Worm (Caenorhabditis elegans): ENCODE data around the gene nhr-152.

Gene nhr-152

ce11 chrV:7686189-7686588 is at the start of gene nhr-152, which contains the start of gene nhr-94:
Gene nhr-152 (plus strand): TSS chrV:7686350.
Gene nhr-94 (minus strand): TSS chrV:7686335.
- TF ChIP-seq unc-62 (GFP tag; optimal IDR thresholded peaks at IDR 0.05) (no peak), nhr-67 (tag; optimal IDR thresholded peaks at IDR 0.05) (no peak), zag-1 (tag; optimal IDR thresholded peaks at IDR 0.05) (no peak), ceh-28 (tag; optimal IDR thresholded peaks at IDR 0.05) (no peak), nhr-23 (tag; optimal IDR thresholded peaks at IDR 0.05) (no peak), mml-1 (tag; optimal IDR thresholded peaks at IDR 0.05) (no peak), nhr-11 (tag; optimal IDR thresholded peaks at IDR 0.05) (no peak), nhr-77 (tag; optimal IDR thresholded peaks at IDR 0.05) (no peak), nfya-1 (tag; optimal IDR thresholded peaks at IDR 0.05; ENCODE audit: insufficient read depth) (peak; percentile 46), nhr-25 (tag; optimal IDR thresholded peaks at IDR 0.05) (peak; percentile 80), skn-1 (tag; optimal IDR thresholded peaks at IDR 0.05) (no peak), elt-1 (tag; optimal IDR thresholded peaks at IDR 0.05) (peak; percentile 97), ceh-82 (tag; optimal IDR thresholded peaks at IDR 0.05) (no peak)

DNA sequence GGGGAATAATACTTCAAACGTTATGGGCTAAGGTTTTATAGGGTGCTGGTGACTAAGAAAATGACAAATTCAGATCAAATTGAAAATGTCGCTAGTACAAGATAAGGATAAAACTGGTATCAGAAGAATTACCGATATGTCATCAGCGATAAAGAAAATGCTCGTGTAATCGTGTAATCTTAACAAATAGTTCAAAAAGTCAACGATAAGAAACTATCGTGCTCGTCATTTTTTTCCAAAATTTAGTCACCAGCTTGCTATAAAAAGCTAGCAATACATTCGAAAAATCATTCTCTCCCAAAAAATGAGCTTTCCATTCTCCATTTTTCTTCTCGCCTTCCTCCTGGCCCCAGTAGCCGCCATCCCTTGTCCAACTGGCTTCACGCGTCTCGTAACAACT is 48.3 kb upstream of the nhr-152 start, which contains the start of gene clec-45:
clec-45 (plus strand) TSS at position 301 of the 400 bp plus-strand sequence.
- TF ChIP-seq mdl-1 (tag; optimal IDR thresholded peaks at IDR 0.05) = no peak
- TF ChIP-seq egl-5 (tag; optimal IDR thresholded peaks at IDR 0.05) = no peak
- no peak for TF ChIP-seq nhr-12 (tag; optimal IDR thresholded peaks at IDR 0.05)
- TF ChIP-seq nhr-43 (tag; optimal IDR thresholded peaks at IDR 0.05; ENCODE audit: poor library complexity, severe bottlenecking) = no peak
- no peak for TF ChIP-seq egl-27 (tag; optimal IDR thresholded peaks at IDR 0.05)
- no peak for TF ChIP-seq elt-3 (tag; optimal IDR thresholded peaks at IDR 0.05)
- TF ChIP-seq eor-1 (tag; optimal IDR thresholded peaks at IDR 0.05) = no peak
- TF ChIP-seq nhr-76 (tag; optimal IDR thresholded peaks at IDR 0.05) = no peak
- no peak for TF ChIP-seq fos-1 (tag; optimal IDR thresholded peaks at IDR 0.05)
- no peak for TF ChIP-seq nhr-77 (tag; optimal IDR thresholded peaks at IDR 0.05)
- TF ChIP-seq nhr-237 (tag; optimal IDR thresholded peaks at IDR 0.05) = no peak
- no peak for TF ChIP-seq aly-2 (tag; optimal IDR thresholded peaks at IDR 0.05)
- no peak for TF ChIP-seq ceh-16 (tag; optimal IDR thresholded peaks at IDR 0.05)
- TF ChIP-seq tbx-2 (tag; optimal IDR thresholded peaks at IDR 0.05) = no peak
- no peak for TF ChIP-seq lin-15B (tag; optimal IDR thresholded peaks at IDR 0.05)
- TF ChIP-seq elt-1 (tag; optimal IDR thresholded peaks at IDR 0.05) = no peak
- no peak for TF ChIP-seq ZK546.5 (tag; optimal IDR thresholded peaks at IDR 0.05)

DNA sequence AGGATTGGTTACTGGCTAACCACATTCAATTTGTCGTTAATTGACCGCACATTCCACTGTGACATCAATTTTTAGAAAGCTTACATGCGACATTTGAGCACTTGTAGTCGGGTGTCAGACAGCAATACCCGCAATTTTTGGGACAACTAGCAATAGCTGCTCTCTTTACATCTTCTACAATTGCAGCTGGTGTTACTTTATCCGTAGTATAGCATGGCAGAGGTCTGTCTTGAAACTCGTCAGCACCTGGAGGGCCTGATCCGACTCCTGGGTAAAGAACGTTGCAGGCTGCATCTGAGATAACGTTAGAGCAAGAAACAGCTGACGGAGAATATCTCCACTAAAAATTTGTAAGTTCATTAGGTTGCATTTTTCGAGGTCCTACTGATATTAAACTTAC is 46.8 kb upstream of the nhr-152 start:
- TF ChIP-seq R02D3.7 (tag; optimal IDR thresholded peaks at IDR 0.05) = no peak
- TF ChIP-seq fkh-10 (GFP tag; optimal IDR thresholded peaks at IDR 0.05) = no peak
- no peak for TF ChIP-seq mdl-1 (tag; optimal IDR thresholded peaks at IDR 0.05)
- TF ChIP-seq nhr-28 (tag; optimal IDR thresholded peaks at IDR 0.05) = no peak
- TF ChIP-seq egl-27 (tag; optimal IDR thresholded peaks at IDR 0.05) = no peak
- no peak for TF ChIP-seq zag-1 (tag; optimal IDR thresholded peaks at IDR 0.05)
- TF ChIP-seq nhr-25 (tag; optimal IDR thresholded peaks at IDR 0.05) = no peak
- no peak for TF ChIP-seq elt-2 (tag; optimal IDR thresholded peaks at IDR 0.05)
- no peak for TF ChIP-seq nhr-11 (tag; optimal IDR thresholded peaks at IDR 0.05)
- TF ChIP-seq nhr-76 (tag; optimal IDR thresholded peaks at IDR 0.05) = no peak
- no peak for TF ChIP-seq ceh-16 (tag; optimal IDR thresholded peaks at IDR 0.05)
- no peak for TF ChIP-seq ztf-11 (tag; optimal IDR thresholded peaks at IDR 0.05)
- TF ChIP-seq elt-3 (tag; optimal IDR thresholded peaks at IDR 0.05) = no peak
- TF ChIP-seq egl-5 (tag; optimal IDR thresholded peaks at IDR 0.05) = no peak
- no peak for TF ChIP-seq ceh-28 (tag; optimal IDR thresholded peaks at IDR 0.05)

ce11 chrV:7639787-7640186 is 46.4 kb upstream of the nhr-152 start, which contains the start of gene F07C4.10:
Gene F07C4.10 (minus strand): TSS chrV:7639887.
- TF ChIP-seq ama-1 (optimal IDR thresholded peaks at IDR 0.05) = no peak
- no peak for TF ChIP-seq ztf-11 (tag; optimal IDR thresholded peaks at IDR 0.05)
- no peak for TF ChIP-seq nhr-23 (tag; optimal IDR thresholded peaks at IDR 0.05)
- no peak for TF ChIP-seq nhr-25 (tag; optimal IDR thresholded peaks at IDR 0.05)
- TF ChIP-seq nhr-11 (tag; optimal IDR thresholded peaks at IDR 0.05) = no peak
- TF ChIP-seq aly-2 (tag; optimal IDR thresholded peaks at IDR 0.05) = no peak
- no peak for TF ChIP-seq ztf-4 (tag; optimal IDR thresholded peaks at IDR 0.05)
- no peak for TF ChIP-seq nhr-43 (tag; optimal IDR thresholded peaks at IDR 0.05; ENCODE audit: poor library complexity, severe bottlenecking)
- no peak for TF ChIP-seq mml-1 (tag; optimal IDR thresholded peaks at IDR 0.05)
- TF ChIP-seq nhr-76 (tag; optimal IDR thresholded peaks at IDR 0.05) = no peak

DNA sequence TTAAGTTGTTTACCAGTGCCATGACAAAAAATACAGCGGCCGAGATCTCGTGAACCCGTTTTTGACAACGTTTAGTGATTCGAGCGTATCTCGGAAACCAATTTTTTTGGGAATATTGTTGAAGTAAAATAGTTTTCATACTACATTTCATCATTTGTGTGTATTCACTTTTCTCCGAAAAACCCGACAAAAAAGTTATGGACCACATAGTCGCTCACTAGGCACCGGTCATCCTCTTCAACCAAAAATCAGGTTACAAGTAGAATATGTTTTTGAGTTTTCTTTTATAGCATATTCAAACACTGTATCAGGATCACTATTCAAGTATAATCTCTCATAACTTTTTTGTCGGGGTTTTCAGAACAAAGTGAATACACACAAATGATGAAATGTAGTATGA is 44.4 kb upstream of the nhr-152 start:
- TF ChIP-seq R02D3.7 (tag; optimal IDR thresholded peaks at IDR 0.05) (no peak), snpc-4 (tag; optimal IDR thresholded peaks at IDR 0.05) (no peak), elt-2 (tag; optimal IDR thresholded peaks at IDR 0.05) (no peak), lin-15B (tag; optimal IDR thresholded peaks at IDR 0.05) (no peak)

Measured in whole organism, L3 larva.